Worm (Caenorhabditis elegans) whole organism, mixed stage, embryonic: ENCODE data around the gene W02F12.2.

Source experiments
- bed-3 ChIP-seq: fragments of 200-800 bp; sonication (Bioruptor generic); optimal IDR thresholded peaks from 3 replicates; lab custom pipeline; 2018; ENCODE audit warnings: mild to moderate bottlenecking, missing genetic modification characterization, moderate library complexity, missing compliant biosample characterization
- ceh-43 ChIP-seq: fragments of 200-800 bp; sonication (Bioruptor generic); optimal IDR thresholded peaks from 2 replicates; lab custom pipeline; 2018; ENCODE audit warnings: mild to moderate bottlenecking, missing genetic modification characterization, moderate library complexity, missing compliant biosample characterization
- lin-13 ChIP-seq: fragments of 150-350 bp; optimal IDR thresholded peaks from 2 replicates; lab custom pipeline; 2014; ENCODE audit warnings: missing biosample characterization, missing genetic modification characterization
- nhr-12 ChIP-seq: fragments of 150-350 bp; optimal IDR thresholded peaks from 2 replicates; lab custom pipeline; 2014; ENCODE audit warnings: missing biosample characterization, missing genetic modification characterization
- nhr-237 ChIP-seq: fragments of 150-350 bp; optimal IDR thresholded peaks from 2 replicates; lab custom pipeline; 2014; ENCODE audit warnings: missing biosample characterization, missing genetic modification characterization
- nhr-76 ChIP-seq: sonication (generic microtip); optimal IDR thresholded peaks from 2 replicates; lab custom pipeline; 2017; ENCODE audit warnings: missing biosample characterization, missing genetic modification characterization
- pha-4 ChIP-seq: fragments of 150-350 bp; optimal IDR thresholded peaks from 2 replicates; lab custom pipeline; 2018; ENCODE audit warnings: missing biosample characterization, missing genetic modification reagents, missing genetic modification characterization
- snpc-4 ChIP-seq: fragments of 150-350 bp; optimal IDR thresholded peaks from 2 replicates; lab custom pipeline; 2014; ENCODE audit warnings: missing biosample characterization, missing genetic modification characterization
- sptf-1 ChIP-seq: sonication (generic microtip); optimal IDR thresholded peaks from 2 replicates; lab custom pipeline; 2017; ENCODE audit warnings: mild to moderate bottlenecking, missing genetic modification characterization, moderate library complexity, missing compliant biosample characterization
- unc-62 ChIP-seq: fragments of 150-350 bp; optimal IDR thresholded peaks from 2 replicates; lab custom pipeline; 2014; ENCODE audit warnings: missing biosample characterization, missing genetic modification reagents, missing genetic modification characterization
- ztf-11 ChIP-seq: fragments of 150-350 bp; optimal IDR thresholded peaks from 2 replicates; lab custom pipeline; 2014; ENCODE audit warnings: missing biosample characterization, missing genetic modification characterization

DNA sequence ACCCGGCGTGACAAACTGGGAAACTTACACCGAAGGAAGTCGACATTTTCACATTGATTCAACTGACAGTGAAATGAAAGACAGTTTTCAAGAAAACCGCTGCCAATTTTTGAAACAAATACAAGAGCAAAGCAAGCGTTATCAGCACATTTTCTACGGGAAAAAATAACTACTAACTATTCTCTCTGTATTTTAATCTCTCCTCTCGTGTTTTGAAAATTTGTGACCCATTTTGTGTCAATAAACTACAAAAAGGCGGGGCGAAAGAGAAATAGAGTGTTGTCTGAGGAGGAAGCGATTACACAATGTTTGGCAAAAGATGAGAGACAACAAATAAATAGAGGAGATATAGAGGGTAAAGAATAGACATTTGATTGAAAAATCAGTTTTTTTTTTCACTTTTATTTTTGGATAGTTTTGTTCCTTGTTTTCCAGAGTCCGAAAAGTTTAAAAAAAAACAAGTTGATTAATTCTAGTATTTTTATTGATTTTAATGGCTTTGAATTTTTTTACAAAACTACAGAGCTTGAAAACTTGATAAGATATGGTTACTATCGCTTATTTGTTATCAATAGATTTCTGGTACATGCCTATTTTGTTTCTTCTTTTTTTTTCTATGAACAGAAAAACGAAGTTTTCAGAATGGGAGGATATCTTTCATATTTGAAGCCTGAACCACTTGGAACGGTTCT, 21.1 kb downstream of the W02F12.2 start, which contains the start of gene cest-34:
- TF ChIP-seq unc-62 (no peak), nhr-76 (tag; lab: Kevin White, UChicago) (no peak), snpc-4 (no peak), nhr-237 (tag; lab: Kevin White, UChicago) (no peak), ceh-43 (GFP tag; lab: Kevin White, UChicago) (no peak), nhr-12 (no peak), ztf-11 (tag; lab: Kevin White, UChicago) (no peak), pha-4 (tag; lab: Kevin White, UChicago) (no peak), lin-13 (no peak), bed-3 (GFP tag; lab: Kevin White, UChicago) (no peak), sptf-1 (tag; lab: Kevin White, UChicago) (no peak)
